Worm (Caenorhabditis elegans) whole organism, L2 larva: ENCODE results near the gene rpl-21.

Source experiments
- R02D3.7 ChIP-seq: fragments of 150-350 bp; optimal IDR thresholded peaks from 2 replicates; lab custom pipeline; 2014; ENCODE audit warnings: missing biosample characterization, missing genetic modification characterization
- elt-1 ChIP-seq: fragments of 150-350 bp; optimal IDR thresholded peaks from 2 replicates; lab custom pipeline; 2014; ENCODE audit warnings: missing biosample characterization, missing genetic modification characterization
- mdl-1 ChIP-seq, 2 experiments: fragments of 150-350 bp in 1 of 2; sonication (generic microtip) in 1 of 2; optimal IDR thresholded peaks; 2 replicates each; lab custom pipeline; 2017; ENCODE audit warnings: missing biosample characterization in 2 of 2, missing genetic modification characterization in 2 of 2
- nhr-23 ChIP-seq: fragments of 150-350 bp; optimal IDR thresholded peaks from 2 replicates; lab custom pipeline; 2014; ENCODE audit warnings: missing biosample characterization, missing genetic modification reagents, missing genetic modification characterization
- nhr-77 ChIP-seq: fragments of 150-350 bp; optimal IDR thresholded peaks from 2 replicates; lab custom pipeline; 2014; ENCODE audit warnings: missing biosample characterization, missing genetic modification characterization
- snpc-4 ChIP-seq: fragments of 150-350 bp; optimal IDR thresholded peaks from 2 replicates; lab custom pipeline; 2014; ENCODE audit warnings: missing biosample characterization, missing genetic modification characterization

- TF ChIP-seq elt-1 (no peak), mdl-1 (tag; optimal IDR thresholded peaks at IDR 0.05; lab: Kevin White, UChicago) (no peak), nhr-23 (tag; lab: Kevin White, UChicago) (no peak), nhr-77 (tag; lab: Kevin White, UChicago) (no peak), snpc-4 (no peak), R02D3.7 (no peak)
Observed at ce11 chrIII:8148751-8149150, 18.7 kb upstream of the rpl-21 start, which contains the start of gene D2007.2.
